Worm (Caenorhabditis elegans) whole organism, L4/young adult: ENCODE data around the gene acbp-7.

Experiments
- W03F9.2 ChIP-seq: fragments of 150-350 bp; optimal IDR thresholded peaks from 2 replicates; lab custom pipeline; 2014; ENCODE audit warnings: missing biosample characterization, missing genetic modification characterization
- dao-5 ChIP-seq: sonication (generic microtip); optimal IDR thresholded peaks from 2 replicates; lab custom pipeline; 2016; ENCODE audit warnings: missing genotype, missing genetic modification characterization, moderate library complexity, missing compliant biosample characterization
- him-1 ChIP-seq: sonication (generic microtip); optimal IDR thresholded peaks from 2 replicates; lab custom pipeline; 2016; ENCODE audit warnings: missing genotype, missing genetic modification reagents, missing genetic modification characterization, missing compliant biosample characterization

The acbp-7 gene

DNA sequence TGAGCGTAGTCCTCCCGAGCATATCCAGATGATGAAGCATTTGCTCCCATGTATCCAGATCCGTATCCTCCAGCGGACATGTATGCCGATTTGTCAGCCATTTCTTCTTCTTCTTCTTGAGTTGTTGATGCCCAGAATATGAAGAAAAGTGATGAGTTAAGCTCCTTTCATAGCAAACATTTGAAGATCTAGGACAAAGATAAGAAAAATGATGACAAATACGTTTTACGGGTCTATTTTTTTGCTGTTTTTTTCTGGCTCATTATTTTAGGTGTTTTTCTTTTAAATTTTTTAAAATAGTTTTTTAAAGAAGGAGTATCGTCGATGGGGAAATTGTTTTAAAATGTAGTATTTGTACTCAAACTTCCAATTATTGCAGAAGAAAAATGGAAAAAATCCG, 7.3 kb upstream of the acbp-7 start, which contains the start of gene nspd-9:
TSS of gene nspd-9 (minus strand) at position 101 of the 400 bp plus-strand sequence.
- TF ChIP-seq dao-5 (no peak), W03F9.2 (tag; lab: Kevin White, UChicago) (no peak), him-1 (tag; lab: Kevin White, UChicago) (no peak)

DNA sequence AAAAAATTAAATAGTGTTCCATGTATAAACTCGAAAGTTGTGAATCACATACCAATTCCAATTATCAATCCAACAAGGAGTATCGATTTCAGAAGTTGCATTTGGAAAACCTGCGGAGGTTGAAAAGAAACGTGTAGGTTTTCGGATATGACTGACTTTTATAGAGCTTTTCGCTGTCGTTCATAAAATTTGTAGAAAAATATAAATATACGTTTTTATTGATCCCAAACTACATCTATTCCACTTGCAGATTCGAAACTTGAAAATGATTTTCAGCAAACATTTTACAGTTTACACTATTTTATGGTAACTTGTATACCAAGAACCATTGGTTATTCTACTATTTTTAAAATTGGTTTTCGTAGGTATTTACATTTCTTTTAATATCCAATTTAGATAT, 4.6 kb downstream of the acbp-7 start, which contains the start of gene clec-156:
TSS of gene clec-156 (minus strand) at position 101 of the 400 bp plus-strand sequence.
- TF ChIP-seq W03F9.2 (tag; lab: Kevin White, UChicago): no peak
- TF ChIP-seq dao-5: no peak
- no peak for TF ChIP-seq him-1 (tag; lab: Kevin White, UChicago)

DNA sequence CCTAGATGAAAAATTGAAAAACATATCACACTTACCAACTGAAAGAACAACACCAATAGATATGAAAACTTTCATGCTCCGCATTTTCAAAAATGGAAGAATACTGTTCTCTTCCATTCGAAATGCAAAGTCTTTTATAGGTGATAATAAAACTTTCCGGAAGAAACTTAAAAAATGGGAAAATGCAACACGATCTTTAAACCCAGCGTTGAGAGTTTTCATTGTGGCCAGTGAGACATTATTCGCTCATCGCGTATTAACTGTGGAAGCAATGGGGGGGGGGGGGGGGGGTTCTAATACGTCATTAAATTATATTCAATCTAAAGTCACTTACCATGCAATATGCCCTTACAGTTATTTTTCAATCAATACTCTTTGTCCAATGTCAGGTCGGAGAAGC, 6.8 kb downstream of the acbp-7 start, which contains the start of the genes clec-157 and fkh-5:
TSS of gene clec-157 (minus strand) at position 101 of the 400 bp plus-strand sequence.
TSS of gene fkh-5 (plus strand) at position 336 of the 400 bp plus-strand sequence.
- TF ChIP-seq him-1 (tag; lab: Kevin White, UChicago) (no peak), W03F9.2 (tag; lab: Kevin White, UChicago) (no peak), dao-5 (no peak)

DNA sequence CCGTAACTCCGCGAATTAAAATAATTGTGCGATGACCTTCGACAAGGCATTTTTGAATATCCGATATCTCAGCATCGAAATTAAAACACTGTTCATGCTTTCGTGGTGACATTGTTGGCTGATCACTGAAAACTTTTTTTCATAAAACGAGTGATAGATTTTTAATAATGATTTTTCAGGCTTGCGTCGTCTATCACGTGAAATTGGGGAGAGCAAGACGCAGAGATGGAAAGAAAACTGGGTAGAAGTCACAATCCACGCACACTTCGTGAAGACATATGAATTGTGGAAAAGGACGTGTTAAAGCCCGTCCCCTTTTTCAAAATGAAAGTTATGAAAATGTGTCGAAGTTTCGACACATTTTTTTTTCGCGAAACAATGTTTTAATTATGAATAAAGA, 12.2 kb downstream of the acbp-7 start, which contains the start of gene nonu-1:
TSS of gene nonu-1 (minus strand) at position 169 of the 400 bp plus-strand sequence.
- TF ChIP-seq W03F9.2 (tag; lab: Kevin White, UChicago): no peak
- TF ChIP-seq dao-5: no peak
- no peak for TF ChIP-seq him-1 (tag; lab: Kevin White, UChicago)

DNA sequence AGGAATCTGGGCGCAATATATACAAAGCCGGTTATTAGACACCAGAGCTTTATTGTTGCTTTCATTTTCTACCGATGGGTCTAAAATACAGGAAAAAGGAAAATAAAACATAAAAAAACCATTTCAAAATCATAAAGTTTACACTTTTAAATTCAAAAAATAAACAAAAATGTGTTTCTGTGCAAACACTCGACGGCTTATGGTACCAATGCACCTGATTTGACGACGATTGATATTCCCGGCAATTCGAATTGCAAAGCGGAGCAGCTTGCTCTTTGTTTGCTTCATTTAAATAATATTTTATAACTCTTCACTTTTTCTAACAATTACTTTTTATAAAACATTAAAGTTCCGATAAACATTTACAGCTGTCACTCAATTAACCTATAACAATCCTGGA, 12.6 kb downstream of the acbp-7 start, which contains the start of gene F26A1.1:
TSS of gene F26A1.1 (plus strand) at position 369 of the 400 bp plus-strand sequence.
- TF ChIP-seq dao-5 (no peak), W03F9.2 (tag; lab: Kevin White, UChicago) (peak; percentile 73)

DNA sequence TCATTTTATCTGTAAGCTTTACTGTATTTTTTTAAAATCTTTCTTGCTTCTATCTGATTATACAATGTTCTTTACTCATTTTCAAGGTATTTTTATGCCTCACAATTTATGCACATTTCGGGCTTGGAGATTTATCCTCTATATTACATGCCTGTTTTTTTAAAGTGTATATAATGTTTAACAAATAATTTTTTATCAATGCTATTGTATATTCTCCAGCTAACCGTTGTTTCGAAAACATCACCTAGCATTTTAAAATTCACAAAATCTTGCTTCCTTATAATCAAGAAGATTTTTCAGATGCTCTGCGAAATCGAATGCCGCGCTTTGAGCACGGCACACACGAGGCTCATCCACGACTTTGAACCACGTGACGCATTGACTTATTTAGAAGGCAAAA, 14.5 kb downstream of the acbp-7 start, which contains the start of gene ced-4:
TSS of gene ced-4 (plus strand) at position 301 of the 400 bp plus-strand sequence.
- TF ChIP-seq dao-5 (no peak), W03F9.2 (tag; lab: Kevin White, UChicago) (no peak), him-1 (tag; lab: Kevin White, UChicago) (no peak)

DNA sequence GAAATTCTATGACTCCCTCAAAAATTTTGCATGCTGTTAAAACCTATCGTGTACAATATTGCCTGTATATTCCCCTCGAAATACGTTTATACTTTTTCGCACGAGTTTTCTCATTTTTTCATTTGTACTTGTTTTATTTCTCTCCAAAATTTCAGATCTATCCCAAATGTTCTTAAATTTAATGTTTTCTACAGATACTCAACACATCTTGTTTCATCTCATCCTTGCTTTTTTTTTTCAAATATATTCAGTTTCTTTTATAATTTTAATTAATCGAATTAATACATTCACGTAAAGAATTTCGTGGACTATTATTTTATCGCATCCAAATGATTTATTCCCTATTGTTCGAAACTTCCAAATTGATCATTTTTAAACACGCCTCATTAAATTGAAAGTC, 17.4 kb downstream of the acbp-7 start, which contains the start of gene C35D10.8:
TSS of gene C35D10.8 (plus strand) at position 301 of the 400 bp plus-strand sequence.
- TF ChIP-seq W03F9.2 (tag; lab: Kevin White, UChicago): no peak
- TF ChIP-seq dao-5: no peak

DNA sequence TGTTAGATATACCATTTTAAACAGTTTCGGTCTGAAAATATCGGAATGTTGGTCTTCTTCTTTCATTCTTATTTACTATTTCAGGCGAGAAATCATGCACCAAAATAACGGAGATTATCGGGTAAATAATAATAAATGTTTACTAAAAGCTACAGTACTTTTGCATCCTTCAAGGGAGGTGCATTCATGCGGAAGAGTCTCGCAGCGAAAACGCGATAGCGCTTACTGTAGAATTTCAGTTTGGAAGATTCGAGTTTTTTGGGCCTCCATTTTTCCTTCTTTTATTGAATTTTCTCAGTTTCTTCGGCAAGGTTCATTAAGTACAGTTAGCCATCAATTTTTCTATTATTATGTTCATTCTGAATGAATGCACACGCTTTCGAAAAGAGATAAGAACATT, 18.6 kb downstream of the acbp-7 start, which contains the start of gene C35D10.7:
TSS of gene C35D10.7 (plus strand) at position 85 of the 400 bp plus-strand sequence.
- TF ChIP-seq him-1 (tag; lab: Kevin White, UChicago) (no peak), W03F9.2 (tag; lab: Kevin White, UChicago) (no peak), dao-5 (no peak)

DNA sequence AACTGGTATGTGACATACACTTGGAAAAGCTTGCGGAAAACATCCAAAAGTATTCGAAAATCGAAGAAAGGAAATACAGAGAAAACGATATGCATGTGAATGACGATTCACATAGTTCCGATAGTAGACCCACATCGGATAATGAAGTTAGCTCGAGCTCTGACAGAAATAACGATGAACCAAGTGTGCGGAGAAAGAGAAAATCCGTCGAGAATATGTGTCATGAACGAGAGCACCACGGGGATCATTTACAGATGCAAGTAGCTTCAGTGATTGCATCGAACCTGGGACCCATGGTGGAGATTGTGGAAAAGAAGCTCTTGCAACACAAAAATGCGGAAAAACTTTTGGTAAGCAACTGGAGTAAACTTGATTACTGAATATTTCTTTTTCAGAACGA, 19.5 kb downstream of the acbp-7 start:
- TF ChIP-seq W03F9.2 (tag; lab: Kevin White, UChicago) (no peak), him-1 (tag; lab: Kevin White, UChicago) (no peak), dao-5 (no peak)

DNA sequence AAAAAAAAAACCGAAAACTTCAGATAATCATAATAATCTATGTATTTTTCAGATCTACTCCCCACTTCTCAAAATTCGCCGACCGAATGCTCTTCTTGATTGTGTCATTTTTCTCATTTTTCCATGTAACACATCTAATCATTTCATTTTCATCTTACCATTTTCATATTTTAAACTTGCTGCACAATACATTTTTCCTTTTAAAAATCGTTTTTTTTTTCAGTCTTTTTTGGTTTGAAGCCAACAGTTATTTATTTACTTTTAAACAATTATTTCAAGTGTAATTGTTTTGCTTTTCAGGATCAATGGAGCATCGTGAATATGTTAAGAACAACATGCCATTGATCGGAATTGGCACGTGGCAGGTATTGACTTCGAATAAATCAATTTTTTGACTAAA, 21.5 kb downstream of the acbp-7 start, which contains the start of gene C35D10.6:
TSS of gene C35D10.6 (plus strand) at position 301 of the 400 bp plus-strand sequence.
- TF ChIP-seq dao-5 (no peak), W03F9.2 (tag; lab: Kevin White, UChicago) (no peak), him-1 (tag; lab: Kevin White, UChicago) (no peak)

DNA sequence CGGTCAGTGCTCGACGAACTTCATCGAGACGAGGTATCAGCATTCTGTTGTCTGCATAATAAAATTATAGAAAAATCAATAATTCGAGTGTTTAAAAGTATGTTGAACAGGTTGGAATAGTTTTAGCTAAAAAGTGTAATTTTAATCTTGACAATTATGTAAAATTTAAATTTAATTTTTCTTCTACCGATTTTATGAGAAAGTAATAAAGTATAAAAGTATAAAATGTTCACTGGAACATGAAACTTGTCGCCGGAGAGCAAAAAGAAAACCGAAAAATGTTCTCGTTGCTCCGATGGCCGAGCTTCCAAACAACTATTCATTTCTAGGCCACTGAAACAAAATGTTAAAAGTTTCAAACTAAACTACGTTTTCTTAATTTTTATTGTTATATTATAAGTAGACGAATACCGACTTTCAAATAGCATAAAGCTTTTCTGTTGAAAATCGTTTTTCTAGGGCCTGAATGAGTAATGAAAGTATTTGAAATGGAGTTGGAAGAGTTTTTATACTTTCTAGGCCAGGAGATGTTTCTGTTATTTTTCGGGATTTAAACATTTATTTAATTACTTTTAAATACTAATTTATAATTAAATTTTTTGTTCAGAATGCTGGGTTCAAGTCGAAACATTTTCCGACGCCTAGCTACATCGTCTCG, 24.3 kb downstream of the acbp-7 start, which contains the start of the genes C35D10.10 and C35D10.5:
TSS of gene C35D10.10 (minus strand) at position 51 of the 658 bp plus-strand sequence.
TSS of gene C35D10.5 (plus strand) at position 608 of the 658 bp plus-strand sequence.
- TF ChIP-seq W03F9.2 (tag; lab: Kevin White, UChicago): no peak
- TF ChIP-seq him-1 (tag; lab: Kevin White, UChicago): no peak
- no peak for TF ChIP-seq dao-5

DNA sequence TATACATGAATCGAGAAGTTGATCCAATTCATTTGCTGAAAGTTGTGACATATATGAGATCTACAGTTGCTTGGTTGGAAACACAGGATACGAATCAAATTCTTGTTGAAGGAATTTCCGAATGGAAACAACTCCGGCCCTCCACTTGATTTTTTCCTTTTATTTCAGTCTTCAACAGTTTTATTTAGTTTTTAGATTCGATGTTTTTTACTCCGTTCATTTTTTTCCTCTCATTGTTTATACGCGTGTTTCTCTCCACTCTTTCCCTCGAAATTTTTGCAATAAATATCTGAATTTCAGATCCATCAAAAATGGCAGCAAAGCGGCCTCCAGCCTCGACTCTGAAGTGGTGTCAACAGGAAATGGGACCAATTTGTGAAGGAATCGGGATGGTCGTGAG, 25.6 kb downstream of the acbp-7 start, which contains the start of gene coq-8:
TSS of gene coq-8 (plus strand) at position 301 of the 400 bp plus-strand sequence.
- no peak for TF ChIP-seq dao-5
- no peak for TF ChIP-seq W03F9.2 (tag; lab: Kevin White, UChicago)
- TF ChIP-seq him-1 (tag; lab: Kevin White, UChicago): no peak

DNA sequence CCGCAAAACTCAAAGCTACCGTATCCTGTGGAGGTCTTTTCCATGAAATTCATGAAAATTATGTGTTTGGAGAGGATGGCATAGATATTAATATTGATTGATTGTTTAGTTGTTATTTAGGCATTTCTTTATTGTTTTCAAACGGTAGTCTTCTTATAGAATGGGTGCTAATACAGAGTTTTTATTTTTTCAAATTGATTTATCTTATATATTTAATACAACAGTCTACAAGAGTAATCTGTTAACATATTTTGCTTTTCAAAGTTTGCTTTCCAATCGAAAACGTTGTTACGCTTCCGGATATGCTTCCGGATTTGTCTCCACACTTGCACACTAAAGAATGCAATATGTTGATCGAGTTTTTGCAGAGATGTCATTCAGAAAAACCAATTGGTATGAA, 29.2 kb downstream of the acbp-7 start, which contains the start of gene C35D10.17:
TSS of gene C35D10.17 (plus strand) at position 301 of the 400 bp plus-strand sequence.
- no peak for TF ChIP-seq him-1 (tag; lab: Kevin White, UChicago)
- no peak for TF ChIP-seq W03F9.2 (tag; lab: Kevin White, UChicago)
- TF ChIP-seq dao-5: no peak

DNA sequence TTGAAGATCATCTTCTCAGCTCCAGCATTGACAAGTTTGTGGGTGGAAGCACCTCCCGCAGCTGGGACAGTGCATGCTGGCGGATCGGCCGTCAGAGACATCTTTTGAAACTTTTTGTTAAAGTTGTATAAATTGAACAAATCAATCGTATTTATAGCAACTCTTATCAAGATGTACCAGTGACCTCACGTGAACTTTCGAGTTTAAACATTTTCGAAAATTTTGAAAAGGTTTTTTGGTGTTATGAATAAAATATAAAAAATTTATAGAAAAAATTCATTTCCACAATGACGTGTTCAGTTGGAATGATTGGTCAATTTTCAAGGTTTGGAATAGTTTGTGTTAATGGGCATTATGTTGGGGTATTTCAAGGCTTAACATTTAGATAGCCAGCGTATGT, 31.1 kb downstream of the acbp-7 start, which contains the start of the genes msd-4 and C35D10.3:
TSS of gene msd-4 (minus strand) at position 101 of the 400 bp plus-strand sequence.
TSS of gene C35D10.3 (plus strand) at position 279 of the 400 bp plus-strand sequence.
- TF ChIP-seq W03F9.2 (tag; lab: Kevin White, UChicago) (no peak), him-1 (tag; lab: Kevin White, UChicago) (no peak), dao-5 (no peak)
